Fruit fly (Drosophila melanogaster): Measurements from ENCODE around the gene Eig71Ef.

Gene Eig71Ef

DNA sequence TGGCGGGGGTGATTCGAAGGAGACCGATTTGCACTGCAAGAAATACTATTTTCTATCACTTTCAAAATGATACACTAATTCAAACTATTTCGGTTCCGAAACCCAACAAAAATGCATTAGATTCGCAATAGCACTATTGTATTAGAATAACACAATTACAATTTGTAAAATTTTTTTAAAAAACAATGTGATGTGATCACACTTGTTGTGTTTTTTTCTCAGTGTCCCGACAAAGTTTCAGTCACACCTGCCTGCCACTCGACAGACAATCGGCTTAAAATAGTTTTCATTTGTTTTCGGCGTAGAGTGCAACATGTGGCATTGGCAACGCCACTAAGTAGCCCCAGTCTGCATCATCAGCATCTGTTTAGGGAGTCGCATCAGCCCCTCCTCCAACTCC is 17.9 kb upstream of the Eig71Ef start (continued):
- peak; percentile 83 for TF ChIP-seq CG12391 (tag; optimal IDR thresholded peaks at IDR 0.05)
- TF ChIP-seq CG1647 (GFP tag; optimal IDR thresholded peaks at IDR 0.05) = no peak
- TF ChIP-seq CG30431 (GFP tag; optimal IDR thresholded peaks at IDR 0.05) = peak; percentile 77
- TF ChIP-seq CG17612 (GFP tag; IDR thresholded peaks at IDR 0.05) = no peak
- TF ChIP-seq CG18619 (GFP tag; optimal IDR thresholded peaks at IDR 0.05) = peak; percentile 12
- peak; percentile 57 for TF ChIP-seq jumu (GFP tag; optimal IDR thresholded peaks at IDR 0.05)
- TF ChIP-seq CG18764 (GFP tag; optimal IDR thresholded peaks at IDR 0.05) = peak; percentile 47
- peak; percentile 52 for TF ChIP-seq CG12942 (GFP tag; optimal IDR thresholded peaks at IDR 0.05)
- no peak for TF ChIP-seq wek (GFP tag; optimal IDR thresholded peaks at IDR 0.05)
- TF ChIP-seq Atf-2 (GFP tag; optimal IDR thresholded peaks at IDR 0.05) = peak; percentile 54
- no peak for TF ChIP-seq prd (optimal IDR thresholded peaks at IDR 0.05)
- TF ChIP-seq prd (GFP tag; IDR thresholded peaks at IDR 0.05) = peak; percentile 76; the same call in 2 of the 3 replicates
- peak; percentile 15 for TF ChIP-seq Deaf1 (tag; optimal IDR thresholded peaks at IDR 0.05)
- TF ChIP-seq CG3995 (GFP tag; optimal IDR thresholded peaks at IDR 0.05) = no peak
- peak; percentile 18 for TF ChIP-seq crc (GFP tag; optimal IDR thresholded peaks at IDR 0.05)
- TF ChIP-seq tx (GFP tag; optimal IDR thresholded peaks at IDR 0.05) = peak; percentile 9
- peak; percentile 78 for TF ChIP-seq Atf3 (GFP tag; optimal IDR thresholded peaks at IDR 0.05)
- no peak for TF ChIP-seq Trl (optimal IDR thresholded peaks at IDR 0.05)
- TF ChIP-seq Trl (GFP tag; optimal IDR thresholded peaks at IDR 0.05) = peak; percentile 70
- no peak for TF ChIP-seq CG31365 (tag; optimal IDR thresholded peaks at IDR 0.05)
- peak; percentile 45 for TF ChIP-seq Side (GFP tag; optimal IDR thresholded peaks at IDR 0.05)
- peak; percentile 70 for TF ChIP-seq grau (tag; optimal IDR thresholded peaks at IDR 0.05)
- peak; percentile 39 for TF ChIP-seq tap (tag; optimal IDR thresholded peaks at IDR 0.05)
- no peak for TF ChIP-seq exex (tag; optimal IDR thresholded peaks at IDR 0.05)
- TF ChIP-seq ranshi (GFP tag; IDR thresholded peaks at IDR 0.05) = peak; percentile 12; the same call in 1 of the 2 replicates
- peak; percentile 80; the same call in 1 of the 2 replicates for TF ChIP-seq ara (GFP tag; IDR thresholded peaks at IDR 0.05)
- TF ChIP-seq Awh (GFP tag; IDR thresholded peaks at IDR 0.05) = peak; percentile 47; the same call in 1 of the 2 replicates
- TF ChIP-seq YL-1 (GFP tag; optimal IDR thresholded peaks at IDR 0.05) = no peak
- TF ChIP-seq CG15073 (GFP tag; optimal IDR thresholded peaks at IDR 0.05) = peak; percentile 31
- peak; percentile 40 for TF ChIP-seq Antp (GFP tag; optimal IDR thresholded peaks at IDR 0.05)
- TF ChIP-seq ci (GFP tag; IDR thresholded peaks at IDR 0.05) = peak; percentile 62; the same call in 2 of the 3 replicates
- peak; percentile 7 for TF ChIP-seq CG9437 (GFP tag; optimal IDR thresholded peaks at IDR 0.05)
- TF ChIP-seq tup (GFP tag; optimal IDR thresholded peaks at IDR 0.05) = peak; percentile 53
- TF ChIP-seq HmgD (GFP tag; optimal IDR thresholded peaks at IDR 0.05) = no peak
- no peak for TF ChIP-seq CG10431 (GFP tag; optimal IDR thresholded peaks at IDR 0.05)
- no peak for TF ChIP-seq sob (GFP tag; IDR thresholded peaks at IDR 0.05)
- peak; percentile 99 for TF ChIP-seq sens (GFP tag)
- no peak for TF ChIP-seq CG14441 (GFP tag; IDR thresholded peaks at IDR 0.05)
- TF ChIP-seq CG10274 (GFP tag; optimal IDR thresholded peaks at IDR 0.05) = no peak
- peak; percentile 75 for TF ChIP-seq CG4820 (GFP tag; optimal IDR thresholded peaks at IDR 0.05)
- TF ChIP-seq luna (GFP tag; optimal IDR thresholded peaks at IDR 0.05) = no peak
- peak; percentile 67 for TF ChIP-seq Sox102F (GFP tag; optimal IDR thresholded peaks at IDR 0.05)
- no peak for TF ChIP-seq dm (GFP tag; optimal IDR thresholded peaks at IDR 0.05)
- TF ChIP-seq Lhr (GFP tag; optimal IDR thresholded peaks at IDR 0.05) = peak; percentile 45
- peak; percentile 3 for TF ChIP-seq CG12744 (GFP tag; optimal IDR thresholded peaks at IDR 0.05)
- TF ChIP-seq CG12104 (GFP tag; optimal IDR thresholded peaks at IDR 0.05) = no peak
- no peak for TF ChIP-seq lbe (GFP tag; optimal IDR thresholded peaks at IDR 0.05)
- TF ChIP-seq CG10209 (GFP tag; optimal IDR thresholded peaks at IDR 0.05) = peak; percentile 65
- no peak for TF ChIP-seq aop (GFP tag; IDR thresholded peaks at IDR 0.05)
- peak; percentile 89 for TF ChIP-seq zfh1 (GFP tag; IDR thresholded peaks at IDR 0.05)
- TF ChIP-seq kah (GFP tag; optimal IDR thresholded peaks at IDR 0.05) = peak; percentile 91
- peak; percentile 66 for TF ChIP-seq CG13775 (GFP tag; optimal IDR thresholded peaks at IDR 0.05)
- peak; percentile 75 for TF ChIP-seq row (GFP tag; IDR thresholded peaks at IDR 0.05)

Measured in whole organism, embryonic.